Worm (Caenorhabditis elegans) whole organism, L2 larva: Measurements from ENCODE around the gene npp-21.

Experiments used
- C34F6.9 ChIP-seq: fragments of 150-350 bp; optimal IDR thresholded peaks from 2 replicates; lab custom pipeline; 2014; ENCODE audit warnings: missing biosample characterization, missing genetic modification characterization
- F13H6.1 ChIP-seq: sonication (generic microtip); optimal IDR thresholded peaks from 2 replicates; lab custom pipeline; 2016; ENCODE audit warnings: missing genetic modification characterization, missing compliant biosample characterization
- R02D3.7 ChIP-seq: fragments of 150-350 bp; optimal IDR thresholded peaks from 2 replicates; lab custom pipeline; 2014; ENCODE audit warnings: missing biosample characterization, missing genetic modification characterization
- Y55F3AM.14 ChIP-seq: fragments of 200-800 bp; sonication (Bioruptor generic); optimal IDR thresholded peaks from 2 replicates; lab custom pipeline; 2018; ENCODE audit warnings: mild to moderate bottlenecking, missing genetic modification characterization, missing compliant biosample characterization
- aly-2 ChIP-seq: fragments of 150-350 bp; optimal IDR thresholded peaks from 2 replicates; lab custom pipeline; 2014; ENCODE audit warnings: missing biosample characterization, missing genetic modification characterization
- blmp-1 ChIP-seq: sonication (generic microtip); optimal IDR thresholded peaks from 2 replicates; lab custom pipeline; 2017; ENCODE audit warnings: missing genetic modification characterization, mild to moderate bottlenecking, missing compliant biosample characterization, antibody characterized with exemption, moderate library complexity; ENCODE audit not compliant: insufficient read depth
- ceh-82 ChIP-seq: fragments of 150-350 bp; optimal IDR thresholded peaks from 2 replicates; lab custom pipeline; 2014; ENCODE audit warnings: missing biosample characterization, missing genetic modification characterization
- dmd-4 ChIP-seq: sonication (generic microtip); optimal IDR thresholded peaks from 2 replicates; lab custom pipeline; 2017; ENCODE audit warnings: missing biosample characterization, missing genetic modification characterization
- egl-27 ChIP-seq: sonication (generic microtip); optimal IDR thresholded peaks from 3 replicates; lab custom pipeline; 2017; ENCODE audit warnings: missing biosample characterization, missing genetic modification reagents, missing genetic modification characterization
- elt-3 ChIP-seq: sonication (generic microtip); optimal IDR thresholded peaks from 2 replicates; lab custom pipeline; 2017; ENCODE audit warnings: missing biosample characterization, missing genetic modification characterization
- fos-1 ChIP-seq: fragments of 150-350 bp; optimal IDR thresholded peaks from 2 replicates; lab custom pipeline; 2014; ENCODE audit warnings: missing biosample characterization, missing genetic modification characterization
- gmeb-1 ChIP-seq: fragments of 150-350 bp; optimal IDR thresholded peaks from 2 replicates; lab custom pipeline; 2014; ENCODE audit warnings: missing biosample characterization, missing genetic modification characterization
- lin-11 ChIP-seq: fragments of 150-350 bp; sonication (generic microtip); optimal IDR thresholded peaks from 2 replicates; lab custom pipeline; 2014; ENCODE audit warnings: missing biosample characterization, missing genetic modification characterization, inconsistent platforms, mixed read lengths
- lin-13 ChIP-seq: fragments of 150-350 bp; optimal IDR thresholded peaks from 2 replicates; lab custom pipeline; 2014; ENCODE audit warnings: missing biosample characterization, missing genetic modification reagents, missing genetic modification characterization
- lin-39 ChIP-seq: fragments of 150-350 bp; optimal IDR thresholded peaks from 2 replicates; lab custom pipeline; 2014; ENCODE audit warnings: missing biosample characterization, missing genetic modification reagents, missing genetic modification characterization
- lsy-2 ChIP-seq, 2 experiments: fragments of 150-350 bp in 1 of 2; sonication (generic microtip) in 1 of 2; optimal IDR thresholded peaks; 2 replicates each; lab custom pipeline; 2014 to 2017; ENCODE audit warnings: missing biosample characterization in 2 of 2, missing genetic modification characterization in 2 of 2
- mab-5 ChIP-seq: fragments of 150-350 bp; optimal IDR thresholded peaks from 2 replicates; lab custom pipeline; 2014; ENCODE audit warnings: missing biosample characterization, missing genetic modification characterization
- mdl-1 ChIP-seq, 2 experiments: fragments of 150-350 bp in 1 of 2; sonication (generic microtip) in 1 of 2; optimal IDR thresholded peaks; 2 replicates each; lab custom pipeline; 2017; ENCODE audit warnings: missing biosample characterization in 2 of 2, missing genetic modification characterization in 2 of 2
- nhr-11 ChIP-seq: fragments of 150-350 bp; optimal IDR thresholded peaks from 2 replicates; lab custom pipeline; 2014; ENCODE audit warnings: missing biosample characterization, missing genetic modification characterization
- nhr-12 ChIP-seq: fragments of 150-350 bp; optimal IDR thresholded peaks from 2 replicates; lab custom pipeline; 2014; ENCODE audit warnings: missing biosample characterization, missing genetic modification characterization
- nhr-129 ChIP-seq: fragments of 150-350 bp; optimal IDR thresholded peaks from 2 replicates; lab custom pipeline; 2014; ENCODE audit warnings: missing biosample characterization, missing genetic modification characterization
- nhr-21 ChIP-seq: fragments of 150-350 bp; optimal IDR thresholded peaks from 2 replicates; lab custom pipeline; 2014; ENCODE audit warnings: missing biosample characterization, missing genetic modification characterization
- nhr-23 ChIP-seq: fragments of 150-350 bp; optimal IDR thresholded peaks from 2 replicates; lab custom pipeline; 2014; ENCODE audit warnings: missing biosample characterization, missing genetic modification reagents, missing genetic modification characterization
- nhr-237 ChIP-seq: fragments of 150-350 bp; optimal IDR thresholded peaks from 2 replicates; lab custom pipeline; 2014; ENCODE audit warnings: missing biosample characterization, missing genetic modification characterization
- nhr-25 ChIP-seq: fragments of 150-350 bp; sonication (generic microtip); optimal IDR thresholded peaks from 3 replicates; lab custom pipeline; 2014; ENCODE audit warnings: missing biosample characterization, missing genetic modification characterization
- nhr-6 ChIP-seq: fragments of 150-350 bp; optimal IDR thresholded peaks from 2 replicates; lab custom pipeline; 2014; ENCODE audit warnings: missing biosample characterization, missing genetic modification characterization
- nhr-77 ChIP-seq: fragments of 150-350 bp; optimal IDR thresholded peaks from 2 replicates; lab custom pipeline; 2014; ENCODE audit warnings: missing biosample characterization, missing genetic modification characterization
- peb-1 ChIP-seq: fragments of 150-350 bp; optimal IDR thresholded peaks from 2 replicates; lab custom pipeline; 2014; ENCODE audit warnings: missing biosample characterization, missing genetic modification characterization
- sem-4 ChIP-seq: fragments of 150-350 bp; optimal IDR thresholded peaks from 2 replicates; lab custom pipeline; 2014; ENCODE audit warnings: missing biosample characterization, missing genetic modification reagents, missing genetic modification characterization
- skn-1 ChIP-seq: sonication (generic microtip); optimal IDR thresholded peaks from 2 replicates; lab custom pipeline; 2017; ENCODE audit warnings: missing biosample characterization, missing genetic modification characterization
- sma-3 ChIP-seq: sonication (generic microtip); optimal IDR thresholded peaks from 2 replicates; lab custom pipeline; 2016; ENCODE audit warnings: missing genetic modification reagents, missing genetic modification characterization, missing compliant biosample characterization
- sma-9 ChIP-seq, 2 experiments: fragments of 150-350 bp in 1 of 2; sonication (generic microtip) in 1 of 2; optimal IDR thresholded peaks; 2 replicates each; lab custom pipeline; 2014 to 2016; ENCODE audit warnings: missing genetic modification characterization in 2 of 2, mild to moderate bottlenecking in 1 of 2, missing biosample characterization in 1 of 2, missing compliant biosample characterization in 1 of 2, missing genetic modification reagents in 1 of 2, moderate library complexity in 1 of 2
- snpc-4 ChIP-seq: fragments of 150-350 bp; optimal IDR thresholded peaks from 2 replicates; lab custom pipeline; 2014; ENCODE audit warnings: missing biosample characterization, missing genetic modification characterization
- unc-39 ChIP-seq: fragments of 150-350 bp; optimal IDR thresholded peaks from 2 replicates; lab custom pipeline; 2014; ENCODE audit warnings: missing biosample characterization, missing genetic modification characterization
- unc-55 ChIP-seq: fragments of 150-350 bp; sonication (generic microtip); optimal IDR thresholded peaks from 3 replicates; lab custom pipeline; 2014; ENCODE audit warnings: missing biosample characterization, missing genetic modification reagents, missing genetic modification characterization
- zag-1 ChIP-seq: fragments of 150-350 bp; optimal IDR thresholded peaks from 2 replicates; lab custom pipeline; 2014; ENCODE audit warnings: missing biosample characterization, missing genetic modification characterization
- ztf-1 ChIP-seq: fragments of 200-800 bp; sonication (Bioruptor generic); conservative IDR thresholded peaks from 2 replicates; pipeline ENCODE4 v1.3.6; 2022; ENCODE audit warnings: missing genetic modification characterization, missing compliant biosample characterization
- ztf-4 ChIP-seq: fragments of 150-350 bp; optimal IDR thresholded peaks from 2 replicates; lab custom pipeline; 2014; ENCODE audit warnings: missing biosample characterization, missing genetic modification characterization

The npp-21 gene

ce11 chrII:7621513-7621912 is 22.1 kb downstream of the npp-21 start:
- TF ChIP-seq dmd-4 (tag; lab: Kevin White, UChicago) (no peak), lsy-2 (tag; optimal IDR thresholded peaks at IDR 0.05; lab: Kevin White, UChicago) (peak in 1 of 2 experiments; percentile 26), blmp-1 (tag; lab: Kevin White, UChicago) (peak; percentile 44), sem-4 (tag; lab: Kevin White, UChicago) (peak; percentile 9), R02D3.7 (no peak), nhr-25 (tag; lab: Kevin White, UChicago) (peak; percentile 17)
- TF ChIP-seq, all 48 proteins: peak for 4

ce11 chrII:7623466-7623865 is 24.0 kb downstream of the npp-21 start:
- no peak for TF ChIP-seq elt-3 (tag; lab: Kevin White, UChicago)
- TF ChIP-seq fos-1: peak; percentile 43
- no peak for TF ChIP-seq sem-4 (tag; lab: Kevin White, UChicago)
- no peak for TF ChIP-seq unc-39 (tag; lab: Kevin White, UChicago)
- TF ChIP-seq sma-9 (GFP tag; optimal IDR thresholded peaks at IDR 0.05; lab: Kevin White, UChicago): peak; percentile 41
- no peak for TF ChIP-seq sma-9 (tag; optimal IDR thresholded peaks at IDR 0.05; lab: Kevin White, UChicago)
- TF ChIP-seq nhr-129 (tag; lab: Kevin White, UChicago): peak; percentile 14
- TF ChIP-seq C34F6.9 (tag; lab: Kevin White, UChicago): no peak
- no peak for TF ChIP-seq ceh-82 (tag; lab: Kevin White, UChicago)
- no peak for TF ChIP-seq lin-39 (tag; lab: Kevin White, UChicago)
- TF ChIP-seq nhr-25 (tag; lab: Kevin White, UChicago): no peak
- TF ChIP-seq mdl-1 (tag; optimal IDR thresholded peaks at IDR 0.05; lab: Kevin White, UChicago): no peak
- no peak for TF ChIP-seq ztf-1 (GFP tag; lab: Robert Waterston, UW)
- TF ChIP-seq dmd-4 (tag; lab: Kevin White, UChicago): no peak
- TF ChIP-seq peb-1 (tag; lab: Kevin White, UChicago): peak; percentile 28
- TF ChIP-seq aly-2 (tag; lab: Kevin White, UChicago): no peak
- no peak for TF ChIP-seq nhr-77 (tag; lab: Kevin White, UChicago)
- TF ChIP-seq skn-1 (tag; lab: Kevin White, UChicago): no peak
- no peak for TF ChIP-seq lsy-2 (tag; optimal IDR thresholded peaks at IDR 0.05; lab: Kevin White, UChicago)
- no peak for TF ChIP-seq snpc-4
- TF ChIP-seq nhr-11 (tag; lab: Kevin White, UChicago): no peak
- TF ChIP-seq F13H6.1 (tag; lab: Kevin White, UChicago): peak; percentile 58
- TF ChIP-seq egl-27 (tag; lab: Kevin White, UChicago): no peak
- TF ChIP-seq nhr-6 (tag; lab: Kevin White, UChicago): no peak
- peak; percentile 7 for TF ChIP-seq sma-3

ce11 chrII:7624272-7624671 is 24.8 kb downstream of the npp-21 start:
- TF ChIP-seq lin-11 (tag; lab: Kevin White, UChicago) (no peak), unc-39 (tag; lab: Kevin White, UChicago) (no peak), snpc-4 (no peak), aly-2 (tag; lab: Kevin White, UChicago) (no peak), mab-5 (tag; lab: Kevin White, UChicago) (no peak), lin-13 (GFP tag; lab: Kevin White, UChicago) (no peak), elt-3 (tag; lab: Kevin White, UChicago) (no peak), gmeb-1 (tag; lab: Kevin White, UChicago) (no peak), ztf-4 (tag; lab: Kevin White, UChicago) (no peak), nhr-12 (tag; lab: Kevin White, UChicago) (no peak), nhr-23 (tag; lab: Kevin White, UChicago) (no peak), lsy-2 (tag; optimal IDR thresholded peaks at IDR 0.05; lab: Kevin White, UChicago) (no peak), zag-1 (tag; lab: Kevin White, UChicago) (no peak), unc-55 (GFP tag; lab: Kevin White, UChicago) (no peak), egl-27 (tag; lab: Kevin White, UChicago) (no peak), C34F6.9 (tag; lab: Kevin White, UChicago) (no peak), lin-39 (tag; lab: Kevin White, UChicago) (no peak)

ce11 chrII:7624995-7625394 is 25.5 kb downstream of the npp-21 start:
- TF ChIP-seq fos-1: no peak
- TF ChIP-seq gmeb-1 (tag; lab: Kevin White, UChicago): no peak
- TF ChIP-seq ceh-82 (tag; lab: Kevin White, UChicago): no peak
- no peak for TF ChIP-seq ztf-4 (tag; lab: Kevin White, UChicago)
- TF ChIP-seq R02D3.7: no peak
- no peak for TF ChIP-seq Y55F3AM.14 (GFP tag; lab: Kevin White, UChicago)
- no peak for TF ChIP-seq lin-13 (GFP tag; lab: Kevin White, UChicago)
- no peak for TF ChIP-seq nhr-21
- TF ChIP-seq nhr-77 (tag; lab: Kevin White, UChicago): no peak
- TF ChIP-seq skn-1 (tag; lab: Kevin White, UChicago): no peak
- no peak for TF ChIP-seq nhr-237 (tag; lab: Kevin White, UChicago)
- TF ChIP-seq lin-39 (tag; lab: Kevin White, UChicago): no peak
